Worm (Caenorhabditis elegans): ENCODE results near the gene F59B2.15.

DNA sequence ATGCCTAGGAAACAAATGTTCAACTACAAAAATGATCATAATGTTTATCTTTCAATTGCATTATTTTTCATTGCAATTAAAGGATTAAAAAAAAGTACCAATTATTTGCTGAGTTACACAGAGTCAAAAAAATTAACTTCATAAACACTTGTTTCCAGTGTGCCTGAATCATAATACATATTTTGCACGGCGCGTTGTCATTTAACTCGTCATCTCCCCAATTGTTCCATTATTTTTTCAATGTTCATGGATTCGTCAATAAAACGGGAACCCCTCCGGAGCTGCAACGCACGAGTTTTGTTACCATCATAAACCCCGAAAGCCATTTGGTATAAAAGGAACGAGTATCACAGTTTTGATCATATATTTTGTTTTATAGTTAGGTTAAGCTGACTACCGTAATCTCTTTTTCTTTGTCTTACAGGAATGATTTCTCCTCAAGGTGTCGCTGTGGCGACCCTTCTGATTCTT, 14.8 kb upstream of the F59B2.15 start, which contains the start of gene F59B2.12:
- TF ChIP-seq ztf-23 (GFP tag; IDR thresholded peaks at IDR 0.05), result no peak
- TF ChIP-seq klf-2 (GFP tag; conservative IDR thresholded peaks at IDR 0.05), result no peak
- TF ChIP-seq ref-1 (GFP tag; conservative IDR thresholded peaks at IDR 0.05), result no peak
